Worm (Caenorhabditis elegans): ENCODE results near the gene cts-1.

Gene cts-1

DNA sequence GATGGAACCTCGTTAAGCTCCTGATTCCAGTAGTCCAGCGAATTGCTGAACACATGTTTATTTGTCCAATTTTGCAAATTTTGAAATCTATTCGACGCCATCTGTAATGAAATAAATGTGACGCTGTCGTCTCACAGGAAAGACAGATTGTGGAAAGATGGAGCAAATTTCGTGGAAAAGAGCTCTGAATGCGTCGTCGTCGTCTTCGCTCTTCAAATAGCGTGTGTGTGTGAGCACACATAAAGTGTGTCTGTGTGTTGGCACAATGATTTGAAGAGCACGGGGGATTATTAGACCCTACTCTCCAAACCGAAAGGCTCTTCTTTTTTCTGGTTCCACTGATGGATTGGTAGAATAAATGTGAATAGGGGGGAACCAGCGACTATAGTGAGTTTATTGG is 30.3 kb downstream of the cts-1 start, which contains the start of gene unc-47:
Gene unc-47 (minus strand): TSS at position 101 of the 400 bp plus-strand sequence.
- no peak for TF ChIP-seq ama-1 (optimal IDR thresholded peaks at IDR 0.05)
- TF ChIP-seq irx-1 (tag; optimal IDR thresholded peaks at IDR 0.05): no peak
- TF ChIP-seq nhr-90 (tag; optimal IDR thresholded peaks at IDR 0.05; ENCODE audit: poor library complexity): no peak
- no peak for TF ChIP-seq C04F5.9 (tag; optimal IDR thresholded peaks at IDR 0.05)
- TF ChIP-seq blmp-1 (tag; optimal IDR thresholded peaks at IDR 0.05): no peak

DNA sequence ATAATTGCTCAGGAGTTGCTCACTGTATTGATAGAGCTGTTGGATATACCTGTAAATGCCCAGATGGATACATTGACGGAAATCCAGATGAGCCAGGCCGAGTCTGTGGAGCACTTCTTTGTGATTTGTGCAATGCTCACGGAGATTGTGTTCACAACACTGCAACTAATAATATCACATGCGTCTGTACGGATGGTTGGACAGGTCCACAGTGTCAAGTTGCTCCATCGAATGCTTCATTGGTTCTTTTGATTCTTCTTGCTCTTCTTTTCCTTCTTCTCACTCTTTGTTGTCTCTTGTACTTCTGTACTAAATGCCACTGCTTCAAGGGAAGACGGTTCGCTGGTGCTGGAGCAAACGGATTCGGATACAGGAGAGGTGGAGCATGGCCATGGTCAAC is 34.6 kb downstream of the cts-1 start:
- TF ChIP-seq lsy-2 (tag; optimal IDR thresholded peaks at IDR 0.05) (no peak), nhr-76 (tag; optimal IDR thresholded peaks at IDR 0.05) (no peak), lin-35 (GFP tag; optimal IDR thresholded peaks at IDR 0.05) (no peak), fkh-10 (GFP tag; optimal IDR thresholded peaks at IDR 0.05) (no peak), ets-5 (GFP tag; IDR thresholded peaks at IDR 0.05) (no peak), blmp-1 (tag; optimal IDR thresholded peaks at IDR 0.05) (no peak), dpl-1 (GFP tag; optimal IDR thresholded peaks at IDR 0.05) (no peak), egl-13 (tag; optimal IDR thresholded peaks at IDR 0.05) (no peak), lin-13 (GFP tag; optimal IDR thresholded peaks at IDR 0.05) (no peak), unc-98 (GFP tag; IDR thresholded peaks at IDR 0.05) (no peak), lin-14 (GFP tag; optimal IDR thresholded peaks at IDR 0.05) (no peak)

DNA sequence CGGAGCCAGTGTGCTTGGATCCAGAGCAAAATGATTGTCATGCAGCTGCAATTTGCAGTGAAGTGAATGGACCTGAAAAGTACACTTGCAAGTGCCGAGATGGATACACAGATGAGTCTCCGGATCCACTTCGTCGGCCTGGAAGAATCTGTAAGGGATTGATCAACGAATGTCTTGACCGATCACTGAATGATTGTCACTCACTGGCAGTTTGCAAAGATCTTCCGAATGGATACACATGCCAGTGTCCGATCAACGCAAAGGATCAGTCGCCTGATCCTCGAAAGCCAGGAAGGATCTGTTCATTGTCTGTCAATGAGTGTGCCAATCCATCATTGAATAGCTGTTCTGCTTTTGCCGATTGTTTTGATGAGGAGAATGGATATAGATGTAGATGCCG is 37.0 kb downstream of the cts-1 start:
- TF ChIP-seq grh-1 (GFP tag; IDR thresholded peaks at IDR 0.05): no peak

DNA sequence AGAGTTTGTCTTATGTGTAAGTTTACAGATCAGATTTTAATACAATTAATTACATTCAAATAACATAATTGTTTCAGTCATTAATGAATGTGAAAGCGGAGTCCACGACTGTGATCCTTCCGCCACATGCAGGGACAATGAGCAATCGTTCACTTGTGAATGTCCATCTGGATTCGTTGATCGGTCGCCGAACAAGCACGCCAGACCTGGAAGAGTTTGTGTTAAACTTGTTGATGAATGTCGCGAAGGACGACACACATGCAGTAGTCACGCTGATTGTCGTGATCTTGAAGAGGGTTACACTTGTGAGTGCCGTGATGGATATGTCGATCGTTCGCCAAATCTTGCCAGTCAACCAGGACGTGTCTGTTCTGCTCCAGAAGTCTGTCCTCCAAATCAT is 37.9 kb downstream of the cts-1 start:
- TF ChIP-seq ces-1 (GFP tag; optimal IDR thresholded peaks at IDR 0.05) (no peak), zip-4 (GFP tag; optimal IDR thresholded peaks at IDR 0.05) (no peak), nhr-77 (tag; optimal IDR thresholded peaks at IDR 0.05) (no peak), efl-3 (GFP tag; optimal IDR thresholded peaks at IDR 0.05) (no peak), nhr-28 (tag; optimal IDR thresholded peaks at IDR 0.05) (no peak)

ce11 chrIII:10178023-10178422 is 38.4 kb downstream of the cts-1 start:
- TF ChIP-seq ceh-8 (GFP tag; optimal IDR thresholded peaks at IDR 0.05) (no peak), fos-1 (tag; optimal IDR thresholded peaks at IDR 0.05) (no peak)

- no peak for TF ChIP-seq unc-130 (tag; optimal IDR thresholded peaks at IDR 0.05)
- TF ChIP-seq blmp-1 (tag; optimal IDR thresholded peaks at IDR 0.05): peak; percentile 65
- peak in 2 of 6 experiments; percentile 25 to 71 for TF ChIP-seq elt-3 (tag; optimal IDR thresholded peaks at IDR 0.05)
Observed at ce11 chrIII:10170265-10170664, 46.2 kb downstream of the cts-1 start.

Data from whole organism, L1 larva.